Worm (Caenorhabditis elegans) whole organism, early embryonic: ENCODE results near the gene srw-86.

Source experiments
- B0310.2 ChIP-seq: sonication (generic microtip); optimal IDR thresholded peaks from 2 replicates; lab custom pipeline; 2016; ENCODE audit warnings: mild to moderate bottlenecking, missing genetic modification characterization, missing compliant biosample characterization
- F13C5.2 ChIP-seq: sonication (generic microtip); optimal IDR thresholded peaks from 2 replicates; lab custom pipeline; 2017; ENCODE audit warnings: mild to moderate bottlenecking, missing genetic modification characterization, inconsistent platforms, missing compliant biosample characterization
- aly-1 ChIP-seq: sonication (generic microtip); optimal IDR thresholded peaks from 2 replicates; lab custom pipeline; 2016; ENCODE audit warnings: missing genetic modification characterization, missing compliant biosample characterization
- ama-1 ChIP-seq: fragments of 150-350 bp; optimal IDR thresholded peaks from 2 replicates; lab custom pipeline; 2014
- ceh-13 ChIP-seq: fragments of 200-800 bp; sonication (Bioruptor generic); optimal IDR thresholded peaks from 2 replicates; lab custom pipeline; 2018; ENCODE audit warnings: mild to moderate bottlenecking, missing genetic modification characterization, missing compliant biosample characterization
- ceh-36 ChIP-seq: sonication (generic microtip); optimal IDR thresholded peaks from 2 replicates; lab custom pipeline; 2016; ENCODE audit warnings: missing genetic modification characterization, inconsistent platforms, missing compliant biosample characterization
- ets-7 ChIP-seq: sonication (generic microtip); optimal IDR thresholded peaks from 2 replicates; lab custom pipeline; 2016; ENCODE audit warnings: missing genotype, missing genetic modification characterization, missing compliant biosample characterization
- flt-1 ChIP-seq: fragments of 200-800 bp; sonication (Bioruptor generic); IDR thresholded peaks from 2 replicates; pipeline ENCODE4 v1.3.6; 2022; ENCODE audit warnings: missing genetic modification characterization, missing compliant biosample characterization
- hmbx-1 ChIP-seq: sonication (generic microtip); optimal IDR thresholded peaks from 2 replicates; lab custom pipeline; 2016; ENCODE audit warnings: mild to moderate bottlenecking, missing genetic modification characterization, missing compliant biosample characterization
- hmg-4 ChIP-seq: fragments of 200-800 bp; sonication (Bioruptor generic); optimal IDR thresholded peaks from 2 replicates; lab custom pipeline; 2018; ENCODE audit warnings: mild to moderate bottlenecking, missing genetic modification characterization, missing compliant biosample characterization
- hnd-1 ChIP-seq: sonication (generic microtip); optimal IDR thresholded peaks from 2 replicates; lab custom pipeline; 2016; ENCODE audit warnings: missing genetic modification characterization, missing compliant biosample characterization
- pes-1 ChIP-seq: fragments of 200-800 bp; sonication (Bioruptor generic); IDR thresholded peaks from 2 replicates; pipeline ENCODE4 v1.3.6; 2022; ENCODE audit warnings: missing genetic modification reagents, missing genetic modification characterization, missing compliant biosample characterization
- scrt-1 ChIP-seq: fragments of 200-800 bp; sonication (Bioruptor generic); IDR thresholded peaks from 2 replicates; pipeline ENCODE4 v1.3.6; 2022; ENCODE audit warnings: missing genetic modification characterization, missing compliant biosample characterization
- sea-1 ChIP-seq: fragments of 200-800 bp; sonication (Bioruptor generic); conservative IDR thresholded peaks from 2 replicates; pipeline ENCODE4 v1.3.6; 2022; ENCODE audit warnings: missing genetic modification characterization, missing compliant biosample characterization
- tbx-11 ChIP-seq: fragments of 200-800 bp; sonication (Bioruptor generic); IDR thresholded peaks from 2 replicates; pipeline ENCODE4 v1.3.6; 2022; ENCODE audit warnings: missing genetic modification characterization, missing compliant biosample characterization
- tbx-37 ChIP-seq: fragments of 200-800 bp; sonication (Bioruptor generic); conservative IDR thresholded peaks from 2 replicates; pipeline ENCODE4 v1.3.6; 2022; ENCODE audit warnings: missing genetic modification reagents, missing genetic modification characterization, missing compliant biosample characterization
- tra-4 ChIP-seq: sonication (generic microtip); optimal IDR thresholded peaks from 2 replicates; lab custom pipeline; 2017; ENCODE audit warnings: missing genetic modification characterization, missing compliant biosample characterization

srw-86 gene

DNA sequence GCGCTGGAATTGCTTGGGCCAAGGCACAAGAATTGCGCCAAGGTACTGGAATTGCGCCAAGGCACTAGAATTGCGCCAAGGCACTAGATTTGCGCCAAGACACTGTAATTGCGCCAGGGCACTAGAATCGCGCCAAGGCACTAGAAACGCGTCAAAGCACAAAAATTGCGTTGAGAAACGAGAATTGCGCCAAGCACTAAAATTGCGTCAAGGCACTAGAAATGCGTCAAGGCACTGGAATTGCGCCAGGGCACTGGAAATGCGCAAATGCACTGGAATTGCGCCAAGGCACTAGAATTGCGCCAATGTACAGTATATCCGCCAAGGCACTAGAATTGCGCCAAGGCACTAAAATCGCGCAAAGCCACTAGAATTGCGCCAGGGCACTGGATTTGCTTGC lies 28.7 kb downstream of the srw-86 start:
- TF ChIP-seq tbx-37: 0 out of 2 replicates have a peak, but pooled peaks have one; percentile 6
- no peak for TF ChIP-seq scrt-1 (GFP tag; lab: Robert Waterston, UW)
- TF ChIP-seq B0310.2 (tag; lab: Kevin White, UChicago): no peak

DNA sequence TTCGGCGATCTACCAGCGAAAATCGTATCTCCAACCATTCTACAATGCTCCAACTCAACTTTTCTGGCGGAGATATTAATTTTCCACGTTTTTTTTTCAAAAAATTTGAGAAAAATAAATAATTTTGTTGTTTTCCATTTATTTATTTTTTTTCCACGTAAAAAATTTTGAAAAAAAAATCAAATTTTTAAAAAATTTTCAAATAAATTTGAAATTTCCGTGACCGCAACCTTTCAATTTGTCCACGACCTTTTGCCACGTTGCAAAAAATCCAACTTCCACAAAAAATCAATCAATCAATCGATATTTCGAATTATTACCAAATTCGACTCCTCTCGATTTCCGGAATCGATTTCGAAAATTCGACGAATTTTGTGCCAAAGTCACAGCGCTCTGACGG lies 29.3 kb downstream of the srw-86 start, which contains the start of gene Y43F8A.2:
Gene Y43F8A.2, plus strand, starts transcription at position 301 of the 400 bp plus-strand sequence.
- no peak for TF ChIP-seq ets-7 (tag; lab: Kevin White, UChicago)
- TF ChIP-seq scrt-1 (GFP tag; lab: Robert Waterston, UW): no peak
- no peak for TF ChIP-seq ama-1 (lab: Kevin White, UChicago)
- TF ChIP-seq ceh-36 (tag; lab: Kevin White, UChicago): no peak
- TF ChIP-seq hmg-4: no peak
- TF ChIP-seq pes-1 (GFP tag; lab: Robert Waterston, UW): no peak

DNA sequence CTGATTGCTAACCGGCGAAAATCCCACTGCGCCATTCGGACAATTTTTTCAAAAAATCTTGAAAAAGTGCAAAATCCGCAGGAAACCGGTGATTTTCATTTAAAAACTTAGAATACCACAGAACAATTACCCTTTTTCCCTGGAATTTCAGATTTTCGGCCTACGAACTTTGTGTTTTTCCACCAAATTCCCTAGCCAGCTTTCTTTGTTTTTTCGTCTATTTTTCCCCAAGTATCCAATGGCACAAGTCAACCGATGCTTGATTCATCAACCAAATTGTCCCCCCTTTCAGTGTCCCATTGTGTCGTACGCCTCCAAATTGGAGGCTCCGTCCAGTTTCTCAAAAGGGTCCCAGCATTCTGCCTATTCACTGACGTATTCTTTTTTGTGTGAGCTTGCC lies 30.3 kb downstream of the srw-86 start, which contains the start of gene Y43F8A.1:
Gene Y43F8A.1, plus strand, starts transcription at position 301 of the 400 bp plus-strand sequence.
- TF ChIP-seq tbx-37 (no peak), hmbx-1 (no peak), scrt-1 (GFP tag; lab: Robert Waterston, UW) (no peak), sea-1 (GFP tag; lab: Robert Waterston, UW) (no peak), tra-4 (tag; lab: Kevin White, UChicago) (no peak), hmg-4 (no peak), tbx-11 (GFP tag; lab: Robert Waterston, UW) (no peak), ets-7 (tag; lab: Kevin White, UChicago) (no peak), B0310.2 (tag; lab: Kevin White, UChicago) (no peak), pes-1 (GFP tag; lab: Robert Waterston, UW) (no peak), flt-1 (no peak), F13C5.2 (no peak), ama-1 (lab: Kevin White, UChicago) (no peak), ceh-36 (tag; lab: Kevin White, UChicago) (no peak), aly-1 (tag; lab: Kevin White, UChicago) (no peak), hnd-1 (tag; lab: Kevin White, UChicago) (no peak), ceh-13 (GFP tag; lab: Kevin White, UChicago) (no peak)

DNA sequence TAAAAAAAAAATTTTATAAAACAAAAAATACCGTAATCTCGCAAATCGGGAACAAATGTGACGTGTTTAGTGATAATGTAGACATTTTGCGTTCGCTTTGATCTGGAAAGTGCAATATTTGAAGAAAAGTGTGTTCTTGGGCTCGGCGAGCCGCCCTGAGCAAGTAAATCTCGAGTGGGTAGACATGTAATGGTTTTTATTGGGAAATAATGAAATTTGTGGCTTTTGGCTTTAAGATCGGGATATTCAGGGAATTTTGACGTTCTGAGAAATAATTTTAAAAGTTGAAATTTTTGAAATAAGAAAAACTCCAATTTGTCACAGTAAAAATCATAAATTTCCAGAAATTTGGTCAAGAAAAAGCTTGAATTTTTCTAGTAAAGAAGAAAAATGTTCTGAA lies 38.0 kb downstream of the srw-86 start, which contains the start of gene C14B4.2:
Gene C14B4.2, minus strand, starts transcription at position 101 of the 400 bp plus-strand sequence.
- TF ChIP-seq hmg-4 (no peak), ceh-13 (GFP tag; lab: Kevin White, UChicago) (no peak), ceh-36 (tag; lab: Kevin White, UChicago) (no peak), ama-1 (lab: Kevin White, UChicago) (no peak), tbx-11 (GFP tag; lab: Robert Waterston, UW) (no peak), flt-1 (no peak), B0310.2 (tag; lab: Kevin White, UChicago) (no peak), hnd-1 (tag; lab: Kevin White, UChicago) (no peak), F13C5.2 (no peak), aly-1 (tag; lab: Kevin White, UChicago) (no peak), scrt-1 (GFP tag; lab: Robert Waterston, UW) (no peak)

DNA sequence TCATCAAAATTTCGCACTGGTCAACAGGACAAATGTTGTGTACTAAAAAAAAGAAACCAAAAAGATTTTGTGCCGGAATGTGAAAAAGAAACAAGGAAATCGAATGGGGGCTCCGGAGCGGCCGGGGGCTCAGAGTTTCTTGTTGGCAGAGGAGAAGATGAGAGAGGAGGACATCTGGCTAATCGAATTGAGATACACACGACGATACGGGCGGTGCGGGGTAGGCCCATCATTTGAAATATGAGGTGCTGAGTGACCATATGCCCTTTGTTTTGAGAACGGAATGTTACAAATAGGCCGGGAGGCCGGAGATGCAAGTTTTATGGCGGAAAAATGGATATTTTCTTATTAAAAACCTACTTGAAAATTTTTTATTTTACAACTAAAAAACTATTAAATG lies 42.5 kb downstream of the srw-86 start:
- no peak for TF ChIP-seq B0310.2 (tag; lab: Kevin White, UChicago)

DNA sequence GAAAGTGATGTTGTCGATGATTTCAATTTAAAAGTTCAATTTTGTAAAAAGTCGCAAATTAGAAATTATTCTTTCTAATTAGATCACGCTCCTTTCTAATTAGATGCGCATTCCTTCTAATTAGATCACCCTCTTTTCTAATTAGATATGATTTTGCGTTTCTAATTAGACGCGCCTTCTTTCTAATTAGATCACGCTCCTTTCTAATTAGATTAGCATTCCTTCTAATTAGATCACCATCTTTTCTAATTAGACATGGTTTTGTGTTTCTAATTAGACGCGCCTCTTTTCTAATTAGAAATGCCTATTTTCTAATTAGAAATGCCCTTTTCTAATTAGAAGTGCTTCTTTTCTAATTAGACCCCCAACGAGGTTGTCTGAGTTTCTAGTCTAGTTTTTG lies 43.8 kb downstream of the srw-86 start:
- TF ChIP-seq tra-4 (tag; lab: Kevin White, UChicago) (no peak), aly-1 (tag; lab: Kevin White, UChicago) (no peak), ceh-13 (GFP tag; lab: Kevin White, UChicago) (no peak), B0310.2 (tag; lab: Kevin White, UChicago) (no peak), hnd-1 (tag; lab: Kevin White, UChicago) (no peak), flt-1 (no peak), pes-1 (GFP tag; lab: Robert Waterston, UW) (no peak), ama-1 (lab: Kevin White, UChicago) (no peak), F13C5.2 (no peak), tbx-37 (no peak), hmbx-1 (no peak), hmg-4 (no peak), tbx-11 (GFP tag; lab: Robert Waterston, UW) (no peak), sea-1 (GFP tag; lab: Robert Waterston, UW) (no peak), scrt-1 (GFP tag; lab: Robert Waterston, UW) (no peak), ets-7 (tag; lab: Kevin White, UChicago) (no peak), ceh-36 (tag; lab: Kevin White, UChicago) (no peak)

DNA sequence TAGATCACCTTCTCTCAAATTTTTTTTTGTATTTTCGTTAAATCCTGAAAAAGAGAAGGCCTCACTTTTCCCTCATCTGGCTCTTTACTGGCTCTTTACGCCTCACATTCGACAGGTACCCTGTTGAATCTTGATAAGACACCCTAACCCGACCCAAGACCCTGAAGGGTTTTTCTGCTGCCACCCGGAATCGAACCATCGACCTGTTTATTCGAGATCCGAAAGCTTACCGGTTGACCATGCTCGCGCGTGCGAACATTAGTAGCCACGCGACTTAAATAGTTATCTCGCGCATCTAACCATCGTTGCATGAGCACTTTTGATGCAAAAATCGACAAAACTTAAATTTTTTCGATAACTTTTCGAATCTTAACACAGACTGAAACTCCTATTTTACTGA lies 45.3 kb downstream of the srw-86 start:
- TF ChIP-seq tra-4 (tag; lab: Kevin White, UChicago): no peak
- TF ChIP-seq F13C5.2: no peak
- TF ChIP-seq tbx-37: no peak
- TF ChIP-seq aly-1 (tag; lab: Kevin White, UChicago): no peak
- TF ChIP-seq pes-1 (GFP tag; lab: Robert Waterston, UW): no peak
- no peak for TF ChIP-seq hnd-1 (tag; lab: Kevin White, UChicago)
- no peak for TF ChIP-seq tbx-11 (GFP tag; lab: Robert Waterston, UW)

DNA sequence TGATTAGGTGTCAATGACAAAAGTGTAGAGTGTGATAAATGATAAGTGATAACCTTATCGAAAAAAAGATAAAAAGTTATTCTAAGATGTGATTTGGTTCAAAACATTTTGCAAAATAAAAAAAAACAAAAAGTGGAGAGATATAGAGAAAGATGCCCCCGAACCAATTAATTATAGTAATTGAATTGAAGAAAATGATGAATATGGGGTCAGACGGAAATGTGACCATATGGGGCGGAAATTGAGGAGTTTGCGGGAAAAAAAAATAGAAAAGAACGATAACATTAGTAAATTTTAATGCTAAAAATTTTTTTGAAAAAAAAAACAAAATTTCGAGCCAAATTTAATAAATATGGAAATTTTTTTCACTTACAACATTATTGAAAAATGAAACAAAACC lies 46.0 kb downstream of the srw-86 start:
- TF ChIP-seq hmg-4 (no peak), hnd-1 (tag; lab: Kevin White, UChicago) (no peak), scrt-1 (GFP tag; lab: Robert Waterston, UW) (no peak), F13C5.2 (no peak), B0310.2 (tag; lab: Kevin White, UChicago) (no peak), hmbx-1 (no peak), ama-1 (lab: Kevin White, UChicago) (no peak), tbx-37 (no peak), ceh-36 (tag; lab: Kevin White, UChicago) (no peak), tra-4 (tag; lab: Kevin White, UChicago) (no peak), ets-7 (tag; lab: Kevin White, UChicago) (no peak), aly-1 (tag; lab: Kevin White, UChicago) (no peak), pes-1 (GFP tag; lab: Robert Waterston, UW) (no peak), sea-1 (GFP tag; lab: Robert Waterston, UW) (no peak), flt-1 (no peak), ceh-13 (GFP tag; lab: Kevin White, UChicago) (no peak), tbx-11 (GFP tag; lab: Robert Waterston, UW) (no peak)
